Worm (Caenorhabditis elegans) whole organism, mixed stage, embryonic: Measurements from ENCODE around the gene aos-1.

ENCODE experiments used
- blmp-1 ChIP-seq: fragments of 150-350 bp; optimal IDR thresholded peaks from 2 replicates; lab custom pipeline; 2014; ENCODE audit warnings: missing biosample characterization, missing genetic modification characterization
- ceh-39 ChIP-seq: fragments of 150-350 bp; optimal IDR thresholded peaks from 2 replicates; lab custom pipeline; 2014; ENCODE audit warnings: missing biosample characterization, missing genetic modification characterization
- ces-1 ChIP-seq: fragments of 150-350 bp; optimal IDR thresholded peaks from 2 replicates; lab custom pipeline; 2014; ENCODE audit warnings: missing biosample characterization, missing genetic modification reagents, missing genetic modification characterization
- ham-2 ChIP-seq: fragments of 200-800 bp; sonication (Bioruptor generic); optimal IDR thresholded peaks from 2 replicates; lab custom pipeline; 2018; ENCODE audit warnings: mild to moderate bottlenecking, missing genetic modification characterization, missing compliant biosample characterization
- lin-13 ChIP-seq: fragments of 150-350 bp; optimal IDR thresholded peaks from 2 replicates; lab custom pipeline; 2014; ENCODE audit warnings: missing biosample characterization, missing genetic modification characterization
- lsy-2 ChIP-seq: fragments of 150-350 bp; optimal IDR thresholded peaks from 2 replicates; lab custom pipeline; 2014; ENCODE audit warnings: missing biosample characterization, missing genetic modification characterization
- nhr-12 ChIP-seq: fragments of 150-350 bp; optimal IDR thresholded peaks from 2 replicates; lab custom pipeline; 2014; ENCODE audit warnings: missing biosample characterization, missing genetic modification characterization
- nhr-237 ChIP-seq: fragments of 150-350 bp; optimal IDR thresholded peaks from 2 replicates; lab custom pipeline; 2014; ENCODE audit warnings: missing biosample characterization, missing genetic modification characterization
- unc-62 ChIP-seq: fragments of 150-350 bp; optimal IDR thresholded peaks from 2 replicates; lab custom pipeline; 2014; ENCODE audit warnings: missing biosample characterization, missing genetic modification reagents, missing genetic modification characterization
- ztf-11 ChIP-seq: fragments of 150-350 bp; optimal IDR thresholded peaks from 2 replicates; lab custom pipeline; 2014; ENCODE audit warnings: missing biosample characterization, missing genetic modification characterization

ce11 chrV:10123324-10123723 is 6.8 kb downstream of the aos-1 start, which contains the start of gene C08B6.6:
- TF ChIP-seq ztf-11 (no peak), blmp-1 (tag; lab: Kevin White, UChicago) (no peak), lin-13 (tag; lab: Kevin White, UChicago) (no peak), nhr-237 (tag; lab: Kevin White, UChicago) (no peak), lsy-2 (no peak), unc-62 (GFP tag; lab: Kevin White, UChicago) (no peak), ham-2 (GFP tag; lab: Kevin White, UChicago) (no peak), ceh-39 (no peak), nhr-12 (tag; lab: Kevin White, UChicago) (no peak), ces-1 (GFP tag; lab: Kevin White, UChicago) (no peak)
